Worm (Caenorhabditis elegans): ENCODE results near the gene nhr-178.

DNA sequence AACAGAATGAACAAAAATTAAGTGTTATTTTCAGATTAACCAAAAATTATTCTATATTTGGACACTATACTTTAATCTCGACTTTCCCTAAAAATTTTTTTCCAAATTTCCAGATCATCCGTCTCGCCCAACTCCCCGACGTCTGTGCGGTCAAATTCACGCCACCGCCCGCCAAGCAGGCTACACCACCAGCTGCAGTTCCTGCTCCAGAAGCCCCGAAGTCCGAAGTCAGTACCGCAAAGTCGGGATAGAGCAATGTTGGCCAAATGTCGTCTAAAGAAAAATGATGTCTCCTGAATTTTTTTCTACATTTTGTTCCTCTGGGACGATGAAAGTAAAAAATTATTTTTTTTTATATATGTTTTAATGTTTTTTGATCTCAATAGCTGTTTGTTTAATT lies 35.0 kb upstream of the nhr-178 start:
- TF ChIP-seq unc-62 (GFP tag; optimal IDR thresholded peaks at IDR 0.05) (no peak), eor-1 (tag; optimal IDR thresholded peaks at IDR 0.05) (no peak), ztf-11 (tag; optimal IDR thresholded peaks at IDR 0.05) (no peak), tbx-2 (tag; optimal IDR thresholded peaks at IDR 0.05) (no peak), fos-1 (tag; optimal IDR thresholded peaks at IDR 0.05) (no peak), elt-1 (tag; optimal IDR thresholded peaks at IDR 0.05) (no peak), ama-1 (optimal IDR thresholded peaks at IDR 0.05) (no peak), ceh-28 (tag; optimal IDR thresholded peaks at IDR 0.05) (no peak), skn-1 (tag; optimal IDR thresholded peaks at IDR 0.05) (no peak), pha-4 (tag; optimal IDR thresholded peaks at IDR 0.05) (no peak), lin-39 (tag; optimal IDR thresholded peaks at IDR 0.05) (no peak)

All from whole organism, L3 larva.